Worm (Caenorhabditis elegans) whole organism, young adult: ENCODE measurements around the gene C44B12.6.

Source experiments
- B0019.2 ChIP-seq: fragments of 200-800 bp; sonication (Bioruptor generic); conservative IDR thresholded peaks from 2 replicates; pipeline ENCODE4 v1.3.6; 2022; ENCODE audit warnings: missing genetic modification reagents, missing genetic modification characterization, missing compliant biosample characterization
- B0261.1 ChIP-seq: sonication (generic microtip); optimal IDR thresholded peaks from 2 replicates; lab custom pipeline; 2016; ENCODE audit warnings: mild to moderate bottlenecking, missing genetic modification characterization, moderate library complexity, missing compliant biosample characterization
- D2030.7 ChIP-seq: fragments of 200-800 bp; sonication (Bioruptor generic); IDR thresholded peaks from 2 replicates; pipeline ENCODE4 v1.3.6; 2022; ENCODE audit warnings: missing genetic modification reagents, missing genetic modification characterization, missing compliant biosample characterization
- F10E7.11 ChIP-seq: sonication (generic microtip); optimal IDR thresholded peaks from 2 replicates; lab custom pipeline; 2017; ENCODE audit warnings: mild to moderate bottlenecking, missing genetic modification characterization, moderate library complexity, missing compliant biosample characterization
- F23B12.7 ChIP-seq: sonication (generic microtip); optimal IDR thresholded peaks from 2 replicates; lab custom pipeline; 2017; ENCODE audit warnings: missing genetic modification characterization, mild to moderate bottlenecking, missing compliant biosample characterization, antibody characterized with exemption, moderate library complexity; ENCODE audit not compliant: insufficient read depth
- F52B5.7 ChIP-seq: sonication (generic microtip); optimal IDR thresholded peaks from 2 replicates; lab custom pipeline; 2016; ENCODE audit warnings: mild to moderate bottlenecking, missing genetic modification characterization, missing compliant biosample characterization
- F57A8.1 ChIP-seq: fragments of 200-800 bp; sonication (Bioruptor generic); optimal IDR thresholded peaks from 2 replicates; lab custom pipeline; 2018; ENCODE audit warnings: mild to moderate bottlenecking, missing genetic modification characterization, moderate library complexity, missing compliant biosample characterization
- F57C9.4 ChIP-seq: sonication (generic microtip); optimal IDR thresholded peaks from 2 replicates; lab custom pipeline; 2017; ENCODE audit warnings: mild to moderate bottlenecking, missing genetic modification characterization, missing compliant biosample characterization
- T07F8.4 ChIP-seq: sonication (generic microtip); optimal IDR thresholded peaks from 2 replicates; lab custom pipeline; 2016; ENCODE audit warnings: mild to moderate bottlenecking, missing genetic modification characterization, moderate library complexity, missing compliant biosample characterization
- T26A5.8 ChIP-seq: sonication (generic microtip); optimal IDR thresholded peaks from 2 replicates; lab custom pipeline; 2016; ENCODE audit warnings: missing genetic modification characterization, missing compliant biosample characterization
- Y95B8A.8 ChIP-seq: fragments of 200-800 bp; sonication (Bioruptor generic); IDR thresholded peaks from 2 replicates; pipeline ENCODE4 v1.3.6; 2022; ENCODE audit warnings: missing genetic modification reagents, missing genetic modification characterization, missing compliant biosample characterization
- ama-1 ChIP-seq, 3 experiments: fragments of 150-350 bp in 1 of 3; sonication (generic microtip) in 2 of 3; optimal IDR thresholded peaks; 2 replicates each; lab custom pipeline; 2014 to 2018; ENCODE audit warnings: missing biosample characterization in 2 of 3, missing genetic modification characterization in 2 of 3, missing genetic modification reagents in 2 of 3
- aptf-2 ChIP-seq: fragments of 200-800 bp; sonication (Bioruptor generic); conservative IDR thresholded peaks from 2 replicates; pipeline ENCODE4 v1.3.6; 2022; ENCODE audit warnings: missing genetic modification reagents, missing genetic modification characterization, missing compliant biosample characterization
- aptf-3 ChIP-seq: fragments of 200-800 bp; sonication (Bioruptor generic); IDR thresholded peaks from 2 replicates; pipeline ENCODE4 v1.3.6; 2022; ENCODE audit warnings: missing genetic modification characterization, missing compliant biosample characterization
- atf-7 ChIP-seq: sonication (generic microtip); optimal IDR thresholded peaks from 2 replicates; lab custom pipeline; 2017; ENCODE audit warnings: mild to moderate bottlenecking, missing genetic modification characterization, missing compliant biosample characterization
- athp-1 ChIP-seq: sonication (generic microtip); optimal IDR thresholded peaks from 2 replicates; lab custom pipeline; 2017; ENCODE audit warnings: mild to moderate bottlenecking, missing genetic modification characterization, missing compliant biosample characterization
- cebp-2 ChIP-seq: fragments of 200-800 bp; sonication (Bioruptor generic); IDR thresholded peaks from 2 replicates; pipeline ENCODE4 v1.3.6; 2022; ENCODE audit warnings: missing genetic modification characterization, missing compliant biosample characterization
- ceh-100 ChIP-seq: fragments of 200-800 bp; sonication (Bioruptor generic); IDR thresholded peaks from 2 replicates; pipeline ENCODE4 v1.3.6; 2022; ENCODE audit warnings: missing genetic modification reagents, missing genetic modification characterization, missing compliant biosample characterization
- die-1 ChIP-seq: sonication (generic microtip); optimal IDR thresholded peaks from 2 replicates; lab custom pipeline; 2016; ENCODE audit warnings: missing genotype, mild to moderate bottlenecking, missing genetic modification characterization, missing compliant biosample characterization
- dox-1 ChIP-seq: fragments of 200-800 bp; sonication (Bioruptor generic); IDR thresholded peaks from 2 replicates; pipeline ENCODE4 v1.3.6; 2022; ENCODE audit warnings: missing genetic modification reagents, missing genetic modification characterization, missing compliant biosample characterization
- dpff-1 ChIP-seq: sonication (generic microtip); optimal IDR thresholded peaks from 2 replicates; lab custom pipeline; 2017; ENCODE audit warnings: mild to moderate bottlenecking, missing genetic modification characterization, missing compliant biosample characterization
- egl-44 ChIP-seq: fragments of 200-800 bp; sonication (Bioruptor generic); IDR thresholded peaks from 2 replicates; pipeline ENCODE4 v1.3.6; 2022; ENCODE audit warnings: missing genetic modification reagents, missing genetic modification characterization, missing compliant biosample characterization
- ekl-4 ChIP-seq: fragments of 200-800 bp; sonication (Bioruptor generic); IDR thresholded peaks from 2 replicates; pipeline ENCODE4 v1.3.6; 2022; ENCODE audit warnings: missing genetic modification reagents, missing genetic modification characterization, missing compliant biosample characterization
- hsf-1 ChIP-seq: fragments of 200-800 bp; sonication (Bioruptor generic); IDR thresholded peaks from 2 replicates; pipeline ENCODE4 v1.3.6; 2022; ENCODE audit warnings: missing genetic modification reagents, missing genetic modification characterization, missing compliant biosample characterization
- let-607 ChIP-seq, 2 experiments: fragments of 200-800 bp in 1 of 2; sonication (Bioruptor generic) in 1 of 2; sonication (generic microtip) in 1 of 2; optimal IDR thresholded peaks; 2 replicates each; lab custom pipeline; 2016 to 2018; ENCODE audit warnings: mild to moderate bottlenecking in 2 of 2, missing compliant biosample characterization in 2 of 2, missing genetic modification characterization in 2 of 2, moderate library complexity in 2 of 2, missing genotype in 1 of 2
- lin-40 ChIP-seq: sonication (generic microtip); optimal IDR thresholded peaks from 2 replicates; lab custom pipeline; 2016; ENCODE audit warnings: missing genetic modification characterization, mild to moderate bottlenecking, missing compliant biosample characterization, missing genotype, missing genetic modification reagents
- lsl-1 ChIP-seq: fragments of 200-800 bp; sonication (Bioruptor generic); optimal IDR thresholded peaks from 2 replicates; lab custom pipeline; 2018; ENCODE audit warnings: mild to moderate bottlenecking, missing genetic modification characterization, moderate library complexity, missing compliant biosample characterization
- mcd-1 ChIP-seq: fragments of 200-800 bp; sonication (Bioruptor generic); IDR thresholded peaks from 2 replicates; pipeline ENCODE4 v1.3.6; 2022; ENCODE audit warnings: missing genetic modification reagents, missing genetic modification characterization, missing compliant biosample characterization
- mel-28 ChIP-seq: sonication (generic microtip); optimal IDR thresholded peaks from 2 replicates; lab custom pipeline; 2016; ENCODE audit warnings: borderline replicate concordance, mild to moderate bottlenecking, missing genetic modification characterization, missing compliant biosample characterization
- mxl-1 ChIP-seq: sonication (generic microtip); optimal IDR thresholded peaks from 2 replicates; lab custom pipeline; 2016; ENCODE audit warnings: missing genetic modification characterization, missing compliant biosample characterization
- nfya-2 ChIP-seq: fragments of 200-800 bp; sonication (Bioruptor generic); IDR thresholded peaks from 2 replicates; pipeline ENCODE4 v1.3.6; 2022; ENCODE audit warnings: missing genetic modification reagents, missing genetic modification characterization, missing compliant biosample characterization
- pha-4 ChIP-seq: fragments of 150-350 bp; sonication (generic microtip); optimal IDR thresholded peaks from 2 replicates; lab custom pipeline; 2014; ENCODE audit warnings: missing biosample characterization, missing genetic modification reagents, missing genetic modification characterization
- snpc-3.4 ChIP-seq: sonication (generic microtip); optimal IDR thresholded peaks from 2 replicates; lab custom pipeline; 2017; ENCODE audit warnings: missing genetic modification characterization, mild to moderate bottlenecking, missing compliant biosample characterization, antibody characterized with exemption, moderate library complexity, missing genotype, missing genetic modification reagents
- xnd-1 ChIP-seq: sonication (generic microtip); optimal IDR thresholded peaks from 2 replicates; lab custom pipeline; 2016; ENCODE audit warnings: missing genotype, missing genetic modification reagents, missing genetic modification characterization, missing compliant biosample characterization
- zfh-2 ChIP-seq: fragments of 200-800 bp; sonication (Bioruptor generic); conservative IDR thresholded peaks from 2 replicates; pipeline ENCODE4 v1.3.6; 2022; ENCODE audit warnings: missing genetic modification reagents, missing genetic modification characterization, missing compliant biosample characterization
- ztf-18 ChIP-seq: sonication (generic microtip); optimal IDR thresholded peaks from 2 replicates; lab custom pipeline; 2016; ENCODE audit warnings: missing genotype, mild to moderate bottlenecking, missing genetic modification characterization, missing compliant biosample characterization
- ztf-3 ChIP-seq: fragments of 200-800 bp; sonication (Bioruptor generic); optimal IDR thresholded peaks from 2 replicates; lab custom pipeline; 2018; ENCODE audit warnings: mild to moderate bottlenecking, missing genetic modification characterization, missing compliant biosample characterization

Gene C44B12.6

ce11 chrIV:1118566-1118965, 18.0 kb downstream of the C44B12.6 start, which contains the start of gene srx-13:
srx-13 (minus strand) TSS chrIV:1118666.
- TF ChIP-seq F57A8.1 (GFP tag; lab: Kevin White, UChicago) (no peak), T07F8.4 (tag; lab: Kevin White, UChicago) (no peak), let-607 (tag; optimal IDR thresholded peaks at IDR 0.05; lab: Kevin White, UChicago) (no peak), ztf-18 (tag; lab: Kevin White, UChicago) (no peak), ceh-100 (no peak), D2030.7 (GFP tag; lab: Robert Waterston, UW) (no peak), B0019.2 (GFP tag; lab: Robert Waterston, UW) (no peak), T26A5.8 (tag; lab: Kevin White, UChicago) (no peak), F52B5.7 (no peak), aptf-2 (no peak), pha-4 (tag; lab: Kevin White, UChicago) (no peak), zfh-2 (GFP tag; lab: Robert Waterston, UW) (no peak)

- no peak for TF ChIP-seq T07F8.4 (tag; lab: Kevin White, UChicago)
- no peak for TF ChIP-seq snpc-3.4 (tag; lab: Kevin White, UChicago)
- TF ChIP-seq athp-1: no peak
- TF ChIP-seq egl-44 (GFP tag; lab: Robert Waterston, UW): no peak
- no peak for TF ChIP-seq B0261.1 (tag; lab: Kevin White, UChicago)
- no peak for TF ChIP-seq lin-40 (tag; lab: Kevin White, UChicago)
- TF ChIP-seq dpff-1: no peak
- TF ChIP-seq mel-28 (tag; lab: Kevin White, UChicago): no peak
These were observed 22.9 kb downstream of the C44B12.6 start, which contains the start of gene srx-14 for ce11 chrIV:1113638-1114037. srx-14 (minus strand) TSS chrIV:1113738.

- TF ChIP-seq F10E7.11 (tag; lab: Kevin White, UChicago) (no peak), Y95B8A.8 (GFP tag; lab: Robert Waterston, UW) (no peak), ztf-18 (tag; lab: Kevin White, UChicago) (no peak), F23B12.7 (no peak), cebp-2 (GFP tag; lab: Robert Waterston, UW) (no peak), xnd-1 (tag; lab: Kevin White, UChicago) (no peak), F57C9.4 (no peak), aptf-3 (GFP tag; lab: Robert Waterston, UW) (no peak), lin-40 (tag; lab: Kevin White, UChicago) (no peak), hsf-1 (no peak), ekl-4 (GFP tag; lab: Robert Waterston, UW) (no peak), snpc-3.4 (tag; lab: Kevin White, UChicago) (no peak)
- TF ChIP-seq, all 124 proteins: peak for 0
These were observed 25.6 kb downstream of the C44B12.6 start for ce11 chrIV:1110999-1111398.

- TF ChIP-seq dox-1: no peak
- no peak for TF ChIP-seq ama-1 (optimal IDR thresholded peaks at IDR 0.05; lab: Kevin White, UChicago)
- TF ChIP-seq ama-1 (GFP tag; optimal IDR thresholded peaks at IDR 0.05; lab: Kevin White, UChicago): no peak
- no peak for TF ChIP-seq mxl-1 (tag; lab: Kevin White, UChicago)
- TF ChIP-seq let-607 (tag; optimal IDR thresholded peaks at IDR 0.05; lab: Kevin White, UChicago): no peak
- 0 out of 2 replicates have a peak, but pooled peaks have one; percentile 27 for TF ChIP-seq mcd-1
- TF ChIP-seq mel-28 (tag; lab: Kevin White, UChicago): no peak
- TF ChIP-seq B0261.1 (tag; lab: Kevin White, UChicago): no peak
- TF ChIP-seq die-1 (tag; lab: Kevin White, UChicago): no peak
- TF ChIP-seq atf-7 (tag; lab: Kevin White, UChicago): no peak
- TF ChIP-seq nfya-2 (GFP tag; lab: Robert Waterston, UW): no peak
- TF ChIP-seq ztf-3: no peak
- TF ChIP-seq lsl-1 (GFP tag; lab: Kevin White, UChicago): no peak
- 0 out of 2 replicates have a peak, but pooled peaks have one; percentile 43 for TF ChIP-seq zfh-2 (GFP tag; lab: Robert Waterston, UW)
These were observed 28.5 kb downstream of the C44B12.6 start for ce11 chrIV:1108030-1108429.
